Fruit fly (Drosophila melanogaster): ENCODE data around the gene CG9967.
A peak's percentile ranks its signal among the peaks of the same experiment; 100 is the strongest.

CG9967 gene

DNA sequence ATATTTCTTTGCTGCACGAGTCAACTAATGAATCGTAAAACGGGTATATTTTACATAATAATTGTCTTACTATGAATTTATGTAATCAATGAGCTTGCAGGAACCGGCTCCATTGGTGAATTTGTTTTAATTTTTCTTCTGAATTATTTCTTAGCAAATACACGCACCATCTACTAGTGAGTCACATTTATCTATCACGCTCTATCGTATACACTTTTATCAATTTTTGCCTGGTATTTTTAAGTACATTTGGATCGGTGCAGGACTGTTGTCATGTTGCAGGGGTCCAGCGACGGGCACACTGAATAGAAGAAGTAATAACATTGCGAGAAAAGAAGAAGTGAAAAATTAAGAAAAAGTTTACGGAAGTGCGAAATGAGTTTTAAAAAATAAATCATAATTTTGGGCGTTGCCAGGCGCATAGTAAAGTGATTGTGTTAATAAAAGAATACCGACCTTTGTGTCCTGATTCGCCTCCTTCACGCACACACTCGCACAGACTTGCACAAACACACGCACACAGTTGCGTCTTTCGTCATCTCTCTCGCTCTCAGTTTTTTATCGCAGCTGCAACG, 8.0 kb upstream of the CG9967 start, which contains the start of the genes Rab5 and Axud1 (continued):
- TF ChIP-seq dati (GFP tag; IDR thresholded peaks at IDR 0.05) (no peak), toy (GFP tag; IDR thresholded peaks at IDR 0.05) (no peak), Spps (tag; optimal IDR thresholded peaks at IDR 0.05) (no peak), CG8478 (optimal IDR thresholded peaks at IDR 0.05) (no peak), pita (GFP tag; optimal IDR thresholded peaks at IDR 0.05) (peak; percentile 74), h (optimal IDR thresholded peaks at IDR 0.05) (no peak), CG32532 (GFP tag; IDR thresholded peaks at IDR 0.05) (peak; percentile 29; the same call in 1 of the 2 replicates), YL-1 (GFP tag; optimal IDR thresholded peaks at IDR 0.05) (peak; percentile 76), CG11247 (GFP tag; IDR thresholded peaks at IDR 0.05) (no peak), bigmax (GFP tag; optimal IDR thresholded peaks at IDR 0.05) (no peak), amos (GFP tag; IDR thresholded peaks at IDR 0.05; ENCODE audit: partially characterized antibody) (no peak), her (GFP tag; optimal IDR thresholded peaks at IDR 0.05) (no peak), knrl (GFP tag; IDR thresholded peaks at IDR 0.05; ENCODE audit: partially characterized antibody) (peak; percentile 60; the same call in 1 of the 3 replicates), inv (GFP tag; IDR thresholded peaks at IDR 0.05; ENCODE audit: partially characterized antibody) (no peak), CG3847 (GFP tag; IDR thresholded peaks at IDR 0.05) (no peak), Nf-YB (GFP tag; optimal IDR thresholded peaks at IDR 0.05) (peak; percentile 19), lola (GFP tag; optimal IDR thresholded peaks at IDR 0.05) (no peak), CG31365 (tag; optimal IDR thresholded peaks at IDR 0.05) (no peak), CG7556 (GFP tag; optimal IDR thresholded peaks at IDR 0.05) (no peak), pzg (GFP tag; optimal IDR thresholded peaks at IDR 0.05) (peak; percentile 82), CG10267 (tag; optimal IDR thresholded peaks at IDR 0.05) (peak; percentile 42), CG6813 (GFP tag; optimal IDR thresholded peaks at IDR 0.05) (no peak), CG13624 (GFP tag; optimal IDR thresholded peaks at IDR 0.05) (no peak), CkIIα-i1 (GFP tag; IDR thresholded peaks at IDR 0.05) (no peak), fru (optimal IDR thresholded peaks at IDR 0.05) (no peak), CG8290 (GFP tag; optimal IDR thresholded peaks at IDR 0.05) (no peak), CG8290 (tag; optimal IDR thresholded peaks at IDR 0.05) (peak in 1 of 2 experiments; percentile 17), Hr78 (GFP tag; optimal IDR thresholded peaks at IDR 0.05) (no peak), Gsc (GFP tag; IDR thresholded peaks at IDR 0.05) (no peak), Tbp (GFP tag; optimal IDR thresholded peaks at IDR 0.05) (peak; percentile 74), Oli (tag; optimal IDR thresholded peaks at IDR 0.05) (no peak), Antp (GFP tag; optimal IDR thresholded peaks at IDR 0.05) (no peak), BEAF-32 (GFP tag; optimal IDR thresholded peaks at IDR 0.05) (peak; percentile 79), sd (tag; optimal IDR thresholded peaks at IDR 0.05) (peak; percentile 46), zen2 (GFP tag; IDR thresholded peaks at IDR 0.05; ENCODE audit: partially characterized antibody) (no peak), ATbp (GFP tag; optimal IDR thresholded peaks at IDR 0.05) (no peak), Dfd (GFP tag; optimal IDR thresholded peaks at IDR 0.05) (no peak), CG4360 (GFP tag; IDR thresholded peaks at IDR 0.05) (no peak), Atf3 (GFP tag; optimal IDR thresholded peaks at IDR 0.05) (no peak), sob (GFP tag; IDR thresholded peaks at IDR 0.05) (peak; percentile 30; the same call in 1 of the 2 replicates), gsb (GFP tag; IDR thresholded peaks at IDR 0.05) (no peak), Rx (GFP tag; IDR thresholded peaks at IDR 0.05) (no peak), C15 (GFP tag; IDR thresholded peaks at IDR 0.05) (no peak), bsh (GFP tag; optimal IDR thresholded peaks at IDR 0.05) (no peak), pnt (GFP tag; optimal IDR thresholded peaks at IDR 0.05) (no peak), tin (GFP tag; optimal IDR thresholded peaks at IDR 0.05) (no peak), aop (GFP tag; IDR thresholded peaks at IDR 0.05) (no peak), Taf1 (GFP tag; IDR thresholded peaks at IDR 0.05) (peak; percentile 9; the same call in 1 of the 2 replicates), CG33213 (GFP tag; optimal IDR thresholded peaks at IDR 0.05) (peak; percentile 42), CG4730 (GFP tag; IDR thresholded peaks at IDR 0.05) (no peak), Atf-2 (GFP tag; optimal IDR thresholded peaks at IDR 0.05) (no peak), CG2199 (GFP tag; IDR thresholded peaks at IDR 0.05) (no peak)
